Worm (Caenorhabditis elegans) whole organism, dauer: ENCODE measurements around the gene ham-2.

Experiments used
- unc-62 ChIP-seq: sonication (generic microtip); optimal IDR thresholded peaks from 2 replicates; lab custom pipeline; 2017; ENCODE audit warnings: missing biosample characterization, missing genetic modification reagents, missing genetic modification characterization

ham-2 gene

DNA sequence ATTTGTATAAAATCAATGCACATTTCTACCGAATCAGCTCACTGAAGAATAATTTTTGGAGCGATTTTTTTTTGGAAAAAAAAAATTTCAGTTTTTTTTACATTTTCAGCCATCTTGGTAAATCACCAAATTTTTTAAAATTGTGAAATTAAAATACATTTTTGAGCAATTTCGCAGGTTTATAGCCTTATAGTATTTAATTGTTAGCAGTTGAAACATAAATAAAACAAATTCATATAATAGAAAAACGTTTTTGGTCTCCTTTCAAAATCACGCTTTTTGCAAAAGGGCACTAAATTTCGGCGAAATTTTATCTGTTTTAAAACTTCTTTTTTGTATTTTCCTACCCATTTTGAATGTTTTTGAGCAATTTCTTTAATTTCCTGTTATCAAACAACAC is 24.1 kb downstream of the ham-2 start:
- no peak for TF ChIP-seq unc-62 (GFP tag; lab: Kevin White, UChicago)

DNA sequence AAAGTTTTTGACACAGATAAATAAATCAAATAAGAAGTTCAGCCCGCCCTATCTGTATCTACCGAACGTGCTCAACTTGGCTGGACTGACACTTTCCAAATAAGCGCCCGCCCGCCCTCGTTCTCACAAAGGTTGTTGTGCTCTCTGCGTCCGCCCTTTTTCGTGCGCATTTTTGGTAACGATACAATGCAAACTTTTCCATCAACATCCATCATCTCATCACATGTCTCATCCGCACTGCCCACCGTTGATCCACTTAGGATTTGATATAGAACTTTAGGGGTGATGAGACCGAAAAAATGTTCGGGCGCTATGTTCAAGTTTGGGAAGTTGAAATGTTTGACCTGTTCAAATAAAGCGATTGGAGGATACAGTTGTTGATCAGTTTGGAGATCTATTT is 31.1 kb downstream of the ham-2 start, which contains the start of gene C05E11.7:
Gene C05E11.7, minus strand, starts transcription at position 101 of the 400 bp plus-strand sequence.
- TF ChIP-seq unc-62 (GFP tag; lab: Kevin White, UChicago), result no peak

DNA sequence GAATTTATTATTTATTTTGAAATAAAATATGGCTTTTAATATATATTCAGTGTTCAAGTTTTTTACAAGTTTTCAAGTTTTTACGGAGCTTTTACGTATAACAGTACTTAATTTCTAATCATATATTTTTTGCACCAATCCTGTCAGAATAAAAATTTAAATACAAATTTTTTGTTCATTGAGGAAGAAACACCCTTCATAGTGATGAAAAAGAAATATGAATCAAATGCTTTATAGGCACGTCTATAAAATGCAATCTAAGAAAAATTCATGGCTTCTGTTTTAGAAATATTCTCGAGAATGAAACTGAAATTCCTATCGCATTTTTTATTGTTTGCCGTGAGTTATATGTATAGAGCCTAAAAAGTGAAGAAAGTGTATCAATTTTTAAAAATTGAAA is 32.1 kb downstream of the ham-2 start, which contains the start of gene C05E11.2:
Gene C05E11.2, plus strand, starts transcription at position 301 of the 400 bp plus-strand sequence.
- no peak for TF ChIP-seq unc-62 (GFP tag; lab: Kevin White, UChicago)

DNA sequence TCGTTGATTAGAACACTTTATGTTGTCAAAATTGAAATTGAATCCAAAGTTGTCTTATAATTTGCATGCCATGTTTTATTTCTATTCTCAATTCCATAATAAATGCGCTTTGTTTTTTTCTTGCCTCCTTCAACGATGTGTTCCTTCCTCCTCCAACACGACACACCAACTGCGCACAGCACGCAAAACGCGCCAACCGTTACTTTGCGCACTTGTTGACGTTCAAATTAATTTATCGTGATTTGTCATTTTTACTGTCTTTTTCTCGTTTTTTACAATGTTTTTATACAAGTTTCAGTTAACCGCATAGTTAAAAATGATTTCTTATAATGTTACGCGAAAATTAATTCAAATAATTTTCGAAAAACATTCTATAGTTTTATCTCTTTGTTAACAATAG is 33.4 kb downstream of the ham-2 start:
- no peak for TF ChIP-seq unc-62 (GFP tag; lab: Kevin White, UChicago)

DNA sequence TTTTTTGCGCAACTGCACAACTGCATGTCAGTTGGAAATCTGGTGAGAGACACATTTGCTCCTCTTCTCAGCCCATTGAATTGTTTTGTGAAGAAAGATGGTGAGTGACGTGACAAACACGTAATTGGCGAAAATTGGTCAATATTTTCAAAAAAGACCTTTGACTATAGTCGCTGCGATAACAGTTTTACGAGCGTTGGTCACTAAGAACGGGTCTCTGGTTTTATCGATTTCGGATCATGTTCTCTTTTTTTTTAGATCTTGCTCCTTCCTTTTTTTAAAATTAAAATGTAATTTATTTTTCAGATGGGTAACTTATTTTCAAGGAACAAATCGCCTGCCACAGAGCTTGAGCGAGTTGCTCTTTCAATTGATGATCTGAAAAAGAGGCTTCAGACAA is 34.0 kb downstream of the ham-2 start, which contains the start of gene lnp-1:
Gene lnp-1, plus strand, starts transcription at position 301 of the 400 bp plus-strand sequence.
- no peak for TF ChIP-seq unc-62 (GFP tag; lab: Kevin White, UChicago)

DNA sequence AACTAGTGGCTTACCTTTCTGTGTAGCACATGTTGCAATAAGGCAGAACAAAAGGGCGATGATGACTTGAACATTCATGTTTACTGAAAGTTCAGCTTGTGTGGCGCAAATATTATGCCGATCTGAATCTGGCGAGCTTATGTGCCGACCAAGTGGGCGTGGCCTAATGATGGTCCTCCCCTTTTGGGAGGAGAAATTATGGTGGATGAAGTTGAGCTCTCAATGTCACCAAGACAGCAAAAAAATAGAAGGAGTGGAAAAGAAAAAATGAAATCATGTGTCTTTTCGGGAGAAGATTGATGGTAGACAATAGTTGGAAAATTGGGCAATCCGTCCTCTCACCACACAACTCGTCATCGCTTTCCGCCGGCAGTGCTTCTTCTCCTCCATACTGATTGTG is 37.8 kb downstream of the ham-2 start, which contains the start of gene flp-12:
Gene flp-12, minus strand, starts transcription at position 101 of the 400 bp plus-strand sequence.
- TF ChIP-seq unc-62 (GFP tag; lab: Kevin White, UChicago), result no peak

DNA sequence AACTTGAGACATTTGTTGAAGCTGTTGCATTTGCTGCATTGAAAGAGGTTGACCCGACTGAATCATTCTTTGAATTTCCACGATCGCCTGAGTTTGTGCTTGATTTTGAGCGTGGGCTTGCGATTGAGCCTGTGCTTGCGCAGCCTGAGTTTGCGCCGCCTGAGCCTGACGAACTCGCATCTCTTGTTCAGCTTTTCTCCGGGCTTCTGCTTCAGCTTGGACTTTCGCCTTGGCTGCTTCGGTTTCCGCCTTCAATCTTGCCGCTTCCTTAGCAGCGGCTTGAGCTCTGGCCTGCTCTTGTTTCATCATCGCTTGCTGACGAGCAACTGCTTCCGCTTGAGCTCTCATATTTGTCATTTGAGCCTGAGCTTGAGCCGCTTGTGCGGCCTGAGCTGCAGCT is 42.9 kb downstream of the ham-2 start:
- no peak for TF ChIP-seq unc-62 (GFP tag; lab: Kevin White, UChicago)

DNA sequence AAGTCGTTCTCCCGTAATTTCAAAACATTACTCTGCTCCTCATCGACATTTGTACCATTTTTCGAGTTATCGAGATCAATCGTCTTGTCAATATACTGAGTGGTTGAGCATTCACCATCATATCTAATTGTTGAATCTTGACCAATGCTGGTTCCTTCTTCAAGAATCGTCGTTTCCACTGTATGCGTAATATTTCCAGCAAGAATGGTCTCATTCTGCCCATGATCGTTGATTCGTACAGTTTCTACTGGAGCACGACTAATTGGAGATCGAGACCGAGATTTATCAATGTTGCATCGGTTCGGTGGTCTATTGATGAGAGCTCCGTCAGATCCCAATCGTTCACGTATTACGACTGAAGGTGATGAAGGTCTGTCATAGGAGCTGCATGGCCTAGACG is 45.0 kb downstream of the ham-2 start:
- no peak for TF ChIP-seq unc-62 (GFP tag; lab: Kevin White, UChicago)

DNA sequence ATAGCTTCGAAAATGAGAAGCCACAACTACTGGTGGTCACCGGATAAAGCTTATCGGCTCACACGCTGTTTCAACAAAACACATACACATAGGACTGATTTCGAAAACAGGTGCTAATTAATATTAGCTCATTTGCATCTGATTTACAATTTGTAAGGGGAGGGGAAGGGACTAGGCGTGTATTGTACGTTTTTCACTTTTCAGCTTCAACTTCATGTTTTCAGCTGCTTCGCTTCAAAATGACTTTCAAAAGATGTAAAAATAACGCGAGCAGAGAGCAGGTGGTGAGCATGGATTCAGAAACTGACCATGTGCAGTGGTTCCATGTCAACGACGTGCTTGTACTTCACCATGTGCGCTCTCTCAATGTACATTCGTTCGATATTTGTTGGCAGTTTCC is 46.5 kb downstream of the ham-2 start:
- TF ChIP-seq unc-62 (GFP tag; lab: Kevin White, UChicago), result no peak

DNA sequence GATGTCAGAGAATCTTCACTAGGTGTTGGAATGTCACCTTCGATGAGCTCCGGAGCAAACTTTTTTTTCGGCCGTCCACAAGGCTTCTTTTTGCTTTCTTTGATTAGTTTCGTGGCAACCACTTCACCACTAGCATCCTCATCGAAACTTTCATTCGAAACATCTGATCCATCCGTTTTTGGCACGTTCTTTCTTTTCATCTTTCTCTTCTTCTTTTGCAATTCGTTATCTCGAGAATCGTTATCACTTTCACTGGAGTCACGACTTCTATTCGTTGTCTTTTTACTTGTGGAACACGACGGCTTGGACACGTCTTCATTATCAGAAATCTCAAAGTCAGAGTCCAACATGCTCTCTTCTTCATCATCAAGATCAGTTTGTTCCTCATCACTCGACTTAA is 49.7 kb downstream of the ham-2 start:
- TF ChIP-seq unc-62 (GFP tag; lab: Kevin White, UChicago), result no peak

DNA sequence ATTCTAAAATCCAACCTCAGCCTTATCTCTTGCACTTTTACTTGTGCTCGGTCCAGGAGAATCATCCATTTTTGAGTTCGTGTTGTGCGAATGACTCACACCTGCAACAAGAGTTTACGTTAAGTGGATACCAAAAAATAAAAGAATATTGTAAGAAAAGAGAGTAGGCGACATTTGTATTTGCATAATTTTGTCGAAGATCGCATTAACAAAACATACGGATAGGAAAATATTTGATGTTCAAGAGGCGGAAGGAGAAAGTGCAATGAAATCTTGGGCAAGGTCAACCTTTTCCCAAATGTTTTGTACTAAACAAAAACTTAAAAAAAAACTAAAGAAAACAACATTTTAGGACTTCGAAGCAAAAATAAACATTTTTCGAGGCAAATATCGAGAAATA is 51.3 kb downstream of the ham-2 start, which contains the start of gene spat-3:
Gene spat-3, minus strand, starts transcription at position 101 of the 400 bp plus-strand sequence.
- TF ChIP-seq unc-62 (GFP tag; lab: Kevin White, UChicago), result no peak

DNA sequence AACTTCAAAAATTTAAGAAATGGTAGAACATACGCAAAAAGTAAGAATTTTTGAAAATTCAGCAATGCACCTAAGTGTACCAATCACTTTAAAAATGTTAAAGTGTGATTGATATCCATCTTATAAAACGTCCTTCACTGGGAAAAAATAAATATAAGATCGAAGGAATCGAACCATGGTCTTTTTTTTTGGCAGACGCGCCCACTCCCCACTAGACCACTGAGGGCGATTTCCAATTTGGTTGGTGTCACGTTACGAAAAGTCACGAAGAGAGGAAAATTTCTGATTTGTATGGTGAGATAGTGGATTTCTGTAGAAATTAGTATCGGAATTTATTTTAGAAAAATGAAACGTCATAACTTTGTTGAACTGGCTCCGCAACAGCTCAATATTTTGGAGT is 52.8 kb downstream of the ham-2 start:
- TF ChIP-seq unc-62 (GFP tag; lab: Kevin White, UChicago), result no peak
